Worm (Caenorhabditis elegans): ENCODE measurements around the gene nhr-179.

Gene nhr-179

DNA sequence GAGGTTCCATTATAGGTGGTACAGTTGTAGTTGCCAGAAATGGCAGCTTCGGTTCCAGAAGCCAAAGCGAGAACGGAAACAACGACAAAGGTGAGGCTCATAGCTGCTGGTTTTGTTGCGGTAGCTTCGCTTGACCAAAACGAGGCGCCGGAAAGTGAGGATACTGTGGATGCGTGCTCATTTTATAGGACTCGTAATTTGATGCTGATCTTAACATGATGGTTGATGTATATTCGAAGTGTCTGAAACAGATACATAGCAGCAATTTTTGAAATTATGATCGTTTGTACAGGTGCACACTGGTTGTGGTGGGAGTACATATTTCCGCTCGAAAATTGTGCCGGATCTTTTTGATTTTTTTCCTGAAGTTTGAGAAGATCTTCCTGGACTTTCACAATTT lies 12.5 kb upstream of the nhr-179 start, which contains the start of gene Y46H3D.8:
TSS of gene Y46H3D.8 (minus strand) at position 101 of the 400 bp plus-strand sequence.
- no peak for TF ChIP-seq pqm-1 (tag; optimal IDR thresholded peaks at IDR 0.05)

DNA sequence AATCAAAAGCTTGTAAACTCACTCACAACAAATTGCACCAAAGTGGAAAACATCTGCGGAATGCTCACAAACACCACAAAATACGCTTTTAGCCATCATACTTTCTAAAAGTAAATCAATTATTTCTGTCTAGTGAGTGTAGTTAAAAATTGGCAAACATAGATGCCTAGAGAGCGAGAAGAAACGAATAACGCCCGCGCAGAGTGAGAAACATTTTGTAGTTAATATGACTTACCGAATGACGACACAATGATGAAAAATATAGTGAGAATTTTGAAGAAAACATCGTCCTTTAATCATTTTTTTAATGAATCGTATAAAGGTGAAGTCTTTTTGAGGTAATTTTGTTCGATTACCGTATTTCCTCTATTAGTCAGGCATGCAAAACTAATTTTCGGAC lies 10.7 kb upstream of the nhr-179 start, which contains the start of gene nhr-238:
TSS of gene nhr-238 (minus strand) at position 104 of the 400 bp plus-strand sequence.
- TF ChIP-seq nfya-1 (tag; optimal IDR thresholded peaks at IDR 0.05; ENCODE audit: insufficient read depth) (no peak), mml-1 (tag; optimal IDR thresholded peaks at IDR 0.05) (no peak), fkh-2 (tag; optimal IDR thresholded peaks at IDR 0.05) (no peak), hmg-11 (tag; optimal IDR thresholded peaks at IDR 0.05) (no peak), nhr-25 (tag; optimal IDR thresholded peaks at IDR 0.05) (no peak), ZK546.5 (tag; optimal IDR thresholded peaks at IDR 0.05) (peak; percentile 47), pha-4 (tag; optimal IDR thresholded peaks at IDR 0.05) (peak; percentile 11), nhr-28 (tag; optimal IDR thresholded peaks at IDR 0.05) (peak; percentile 50), nhr-77 (tag; optimal IDR thresholded peaks at IDR 0.05) (peak; percentile 66), unc-39 (tag; optimal IDR thresholded peaks at IDR 0.05) (no peak), fkh-10 (GFP tag; optimal IDR thresholded peaks at IDR 0.05) (no peak)

DNA sequence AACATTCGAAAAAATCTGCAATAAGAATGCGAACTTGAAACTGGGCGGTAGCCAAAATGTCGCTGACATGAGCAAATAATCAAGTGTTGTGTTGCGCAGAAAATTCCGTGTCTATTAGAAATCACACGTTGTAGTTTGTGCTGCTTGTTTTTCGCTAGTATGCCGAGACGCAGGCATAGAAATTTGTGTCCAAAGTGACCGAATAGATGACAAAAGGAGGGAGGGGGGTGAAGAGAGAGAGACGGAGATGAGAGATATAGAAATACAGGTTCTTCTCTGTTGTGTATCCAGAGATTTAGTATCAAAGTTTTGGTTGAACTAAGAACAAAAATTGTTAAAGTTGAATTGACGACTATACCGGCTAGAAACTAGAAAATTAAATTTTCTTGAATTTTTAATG lies 8.6 kb upstream of the nhr-179 start:
- no peak for TF ChIP-seq ama-1 (optimal IDR thresholded peaks at IDR 0.05)
- TF ChIP-seq ceh-28 (tag; optimal IDR thresholded peaks at IDR 0.05): no peak
- peak; percentile 78 for TF ChIP-seq nhr-43 (tag; optimal IDR thresholded peaks at IDR 0.05; ENCODE audit: poor library complexity, severe bottlenecking)
- TF ChIP-seq nfya-1 (tag; optimal IDR thresholded peaks at IDR 0.05; ENCODE audit: insufficient read depth): peak; percentile 18
- peak; percentile 44 for TF ChIP-seq nhr-77 (tag; optimal IDR thresholded peaks at IDR 0.05)
- TF ChIP-seq nhr-12 (tag; optimal IDR thresholded peaks at IDR 0.05): no peak
- TF ChIP-seq nhr-23 (tag; optimal IDR thresholded peaks at IDR 0.05): peak; percentile 49
- no peak for TF ChIP-seq nhr-237 (tag; optimal IDR thresholded peaks at IDR 0.05)
- peak; percentile 39 for TF ChIP-seq skn-1 (tag; optimal IDR thresholded peaks at IDR 0.05)
- peak; percentile 54 for TF ChIP-seq pha-4 (tag; optimal IDR thresholded peaks at IDR 0.05)
- no peak for TF ChIP-seq mml-1 (tag; optimal IDR thresholded peaks at IDR 0.05)
- TF ChIP-seq nhr-25 (tag; optimal IDR thresholded peaks at IDR 0.05): peak; percentile 57
- TF ChIP-seq daf-12 (tag; optimal IDR thresholded peaks at IDR 0.05): no peak

DNA sequence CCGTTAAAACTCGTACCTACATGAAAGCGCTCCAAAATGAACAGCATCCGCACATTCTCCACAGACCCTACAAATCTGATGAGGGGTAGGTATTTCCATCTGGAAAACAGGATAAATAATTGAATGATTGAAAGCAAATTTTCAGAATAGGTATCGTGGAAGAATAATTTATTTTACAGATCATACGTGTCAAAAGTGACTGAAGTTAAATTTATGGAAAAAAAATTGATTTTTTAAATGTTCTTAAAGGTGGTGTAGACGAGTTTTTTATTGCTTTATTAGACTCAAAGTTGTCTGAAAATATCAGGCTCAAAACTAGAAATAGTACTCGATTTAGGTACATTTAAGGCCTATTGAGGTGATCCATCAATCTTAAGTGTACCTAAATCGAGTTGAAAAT lies 8.1 kb upstream of the nhr-179 start, which contains the start of gene nhr-237:
TSS of gene nhr-237 (minus strand) at position 101 of the 400 bp plus-strand sequence.
- no peak for TF ChIP-seq pha-4 (tag; optimal IDR thresholded peaks at IDR 0.05)
- TF ChIP-seq ZK546.5 (tag; optimal IDR thresholded peaks at IDR 0.05): peak; percentile 31

DNA sequence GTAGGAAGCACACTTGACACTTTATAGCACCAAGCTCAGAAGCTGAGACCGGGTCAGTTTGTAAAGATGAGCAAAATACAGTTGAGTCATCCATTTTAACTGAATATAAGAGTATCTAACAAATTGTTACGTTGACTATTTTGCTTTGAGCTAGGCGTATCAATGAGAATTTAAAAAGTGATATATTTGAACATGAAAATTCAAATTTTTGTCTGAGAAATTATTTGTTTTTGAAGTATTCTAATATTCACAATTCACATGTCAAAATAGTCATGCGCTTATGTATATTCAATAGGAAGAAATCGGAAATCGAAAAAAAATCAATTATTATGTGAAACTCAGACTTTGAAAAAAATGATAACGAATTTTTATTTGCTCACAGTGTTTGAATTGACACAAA lies 5.7 kb upstream of the nhr-179 start, which contains the start of gene nhr-110:
TSS of gene nhr-110 (minus strand) at position 101 of the 400 bp plus-strand sequence.
- TF ChIP-seq ZK546.5 (tag; optimal IDR thresholded peaks at IDR 0.05) (peak; percentile 35), pha-4 (tag; optimal IDR thresholded peaks at IDR 0.05) (peak; percentile 11), aly-2 (tag; optimal IDR thresholded peaks at IDR 0.05) (no peak), ztf-11 (tag; optimal IDR thresholded peaks at IDR 0.05) (no peak), egl-27 (tag; optimal IDR thresholded peaks at IDR 0.05) (no peak)

DNA sequence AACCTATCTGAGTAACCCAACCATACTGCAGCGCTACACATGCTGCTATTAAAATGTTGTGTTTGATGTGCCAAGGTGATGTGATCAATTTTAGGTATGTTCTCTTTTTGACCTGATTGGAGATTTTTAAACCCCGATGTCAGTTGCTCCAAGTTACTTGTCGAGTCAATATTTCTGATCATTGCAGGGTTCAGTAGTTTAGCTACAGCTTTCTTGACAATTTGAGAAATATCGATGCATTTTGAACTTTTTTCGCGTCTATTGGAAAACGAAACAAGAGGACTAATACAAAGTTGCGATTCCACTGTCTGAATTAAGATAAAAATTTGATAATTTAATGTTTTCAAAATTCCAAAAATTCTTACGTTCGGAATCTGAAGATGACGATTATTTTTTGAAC lies 4.8 kb upstream of the nhr-179 start:
- peak; percentile 31 for TF ChIP-seq ZK546.5 (tag; optimal IDR thresholded peaks at IDR 0.05)
- no peak for TF ChIP-seq egl-5 (tag; optimal IDR thresholded peaks at IDR 0.05)

DNA sequence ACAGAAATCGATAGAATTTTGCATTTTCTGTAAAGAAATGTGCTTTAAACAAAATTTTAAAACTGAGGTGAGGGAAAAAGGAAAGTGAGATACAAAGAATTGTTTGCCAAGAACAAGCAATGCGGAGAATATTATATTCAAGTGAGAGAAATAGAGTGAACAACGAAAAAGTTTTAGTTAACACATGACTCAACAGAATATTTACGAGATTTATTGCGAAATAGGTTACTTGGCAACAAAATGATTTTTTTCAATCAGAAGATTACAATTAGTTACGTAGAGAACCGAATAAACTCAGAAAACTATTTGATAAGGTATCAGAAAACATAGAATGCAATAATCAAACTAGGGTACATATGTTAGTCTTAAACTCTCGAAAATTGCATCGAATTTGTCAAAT lies 2.8 kb upstream of the nhr-179 start, which contains the start of gene nhr-117:
TSS of gene nhr-117 (minus strand) at position 27 of the 400 bp plus-strand sequence.
- TF ChIP-seq nhr-28 (tag; optimal IDR thresholded peaks at IDR 0.05): no peak
- no peak for TF ChIP-seq elt-3 (tag; optimal IDR thresholded peaks at IDR 0.05)
- TF ChIP-seq lin-39 (tag; optimal IDR thresholded peaks at IDR 0.05): no peak
- TF ChIP-seq pha-4 (tag; optimal IDR thresholded peaks at IDR 0.05): peak; percentile 82
- peak; percentile 43 for TF ChIP-seq elt-2 (tag; optimal IDR thresholded peaks at IDR 0.05)
- TF ChIP-seq ZK546.5 (tag; optimal IDR thresholded peaks at IDR 0.05): peak; percentile 2
- TF ChIP-seq fkh-2 (tag; optimal IDR thresholded peaks at IDR 0.05): no peak
- no peak for TF ChIP-seq aly-2 (tag; optimal IDR thresholded peaks at IDR 0.05)
- TF ChIP-seq nhr-43 (tag; optimal IDR thresholded peaks at IDR 0.05; ENCODE audit: poor library complexity, severe bottlenecking): no peak
- no peak for TF ChIP-seq lin-15B (tag; optimal IDR thresholded peaks at IDR 0.05)
- no peak for TF ChIP-seq nhr-67 (tag; optimal IDR thresholded peaks at IDR 0.05)
- no peak for TF ChIP-seq elt-1 (tag; optimal IDR thresholded peaks at IDR 0.05)
- TF ChIP-seq hmg-11 (tag; optimal IDR thresholded peaks at IDR 0.05): no peak

Measured in whole organism, L3 larva.